Worm (Caenorhabditis elegans) whole organism, L1 larva: ENCODE measurements around the gene frpr-3.

ENCODE experiments used
- C04F5.9 ChIP-seq: sonication (generic microtip); optimal IDR thresholded peaks from 2 replicates; lab custom pipeline; 2016; ENCODE audit warnings: missing genetic modification characterization, missing compliant biosample characterization
- C34B4.2 ChIP-seq: sonication (generic microtip); optimal IDR thresholded peaks from 2 replicates; lab custom pipeline; 2017; ENCODE audit warnings: mild to moderate bottlenecking, missing genetic modification characterization, missing compliant biosample characterization
- F16B12.6 ChIP-seq: fragments of 150-350 bp; optimal IDR thresholded peaks from 2 replicates; lab custom pipeline; 2014; ENCODE audit warnings: missing biosample characterization, missing genetic modification characterization
- aha-1 ChIP-seq: fragments of 150-350 bp; optimal IDR thresholded peaks from 2 replicates; lab custom pipeline; 2014; ENCODE audit warnings: missing biosample characterization, missing genetic modification characterization
- alr-1 ChIP-seq: fragments of 200-800 bp; sonication (Bioruptor generic); optimal IDR thresholded peaks from 2 replicates; lab custom pipeline; 2018; ENCODE audit warnings: borderline replicate concordance, mild to moderate bottlenecking, missing genetic modification characterization, missing compliant biosample characterization
- ama-1 ChIP-seq: fragments of 150-350 bp; optimal IDR thresholded peaks from 2 replicates; lab custom pipeline; 2014
- blmp-1 ChIP-seq: fragments of 150-350 bp; optimal IDR thresholded peaks from 2 replicates; lab custom pipeline; 2014; ENCODE audit warnings: missing biosample characterization, missing genetic modification characterization
- ceh-82 ChIP-seq, 3 experiments: fragments of 150-350 bp in 1 of 3; sonication (generic microtip) in 2 of 3; optimal IDR thresholded peaks; 2 replicates each; lab custom pipeline; 2014 to 2017; ENCODE audit warnings: missing biosample characterization in 3 of 3, missing genetic modification characterization in 3 of 3
- ceh-88 ChIP-seq: fragments of 200-800 bp; sonication (Bioruptor generic); IDR thresholded peaks from 2 replicates; pipeline ENCODE4 v1.3.6; 2022; ENCODE audit warnings: missing genetic modification characterization, missing compliant biosample characterization
- ceh-90 ChIP-seq: sonication (generic microtip); optimal IDR thresholded peaks from 2 replicates; lab custom pipeline; 2016; ENCODE audit warnings: missing genetic modification characterization, missing compliant biosample characterization
- ces-1 ChIP-seq: fragments of 150-350 bp; optimal IDR thresholded peaks from 2 replicates; lab custom pipeline; 2014; ENCODE audit warnings: missing biosample characterization, missing genetic modification reagents, missing genetic modification characterization
- dpl-1 ChIP-seq, 3 experiments: fragments of 150-350 bp in 2 of 3; sonication (generic microtip) in 1 of 3; optimal IDR thresholded peaks; 2 replicates each; lab custom pipeline; 2014 to 2017; ENCODE audit warnings: missing biosample characterization in 3 of 3, missing genetic modification characterization in 3 of 3, missing genetic modification reagents in 3 of 3
- efl-3 ChIP-seq: fragments of 200-800 bp; sonication (Bioruptor generic); optimal IDR thresholded peaks from 2 replicates; lab custom pipeline; 2018; ENCODE audit warnings: mild to moderate bottlenecking, missing genetic modification characterization, missing compliant biosample characterization
- elt-2 ChIP-seq: sonication (generic microtip); optimal IDR thresholded peaks from 2 replicates; lab custom pipeline; 2016; ENCODE audit warnings: missing genetic modification characterization, mild to moderate bottlenecking, inconsistent platforms, missing compliant biosample characterization, missing genetic modification reagents
- elt-3 ChIP-seq, 6 experiments: fragments of 150-350 bp in 1 of 6; sonication (generic microtip); optimal IDR thresholded peaks; 2 replicates each; lab custom pipeline; 2017 to 2018; ENCODE audit warnings: missing biosample characterization in 6 of 6, missing genetic modification characterization in 6 of 6, inconsistent platforms in 1 of 6
- ets-5 ChIP-seq: fragments of 200-800 bp; sonication (Bioruptor generic); IDR thresholded peaks from 2 replicates; pipeline ENCODE4 v1.3.6; 2022; ENCODE audit warnings: missing genetic modification characterization, missing compliant biosample characterization
- fkh-10 ChIP-seq: sonication (generic microtip); optimal IDR thresholded peaks from 2 replicates; lab custom pipeline; 2017; ENCODE audit warnings: missing biosample characterization, missing genetic modification reagents, missing genetic modification characterization
- grh-1 ChIP-seq: fragments of 200-800 bp; sonication (Bioruptor generic); IDR thresholded peaks from 2 replicates; pipeline ENCODE4 v1.3.6; 2022; ENCODE audit warnings: missing genetic modification reagents, missing genetic modification characterization, missing compliant biosample characterization
- hlh-17 ChIP-seq: fragments of 200-800 bp; sonication (Bioruptor generic); optimal IDR thresholded peaks from 2 replicates; lab custom pipeline; 2018; ENCODE audit warnings: missing genetic modification characterization, mild to moderate bottlenecking, missing compliant biosample characterization, moderate library complexity, borderline replicate concordance
- hpl-2 ChIP-seq: fragments of 150-350 bp; optimal IDR thresholded peaks from 2 replicates; lab custom pipeline; 2014; ENCODE audit warnings: missing biosample characterization, missing genetic modification reagents, missing genetic modification characterization
- irx-1 ChIP-seq: sonication (generic microtip); optimal IDR thresholded peaks from 2 replicates; lab custom pipeline; 2016; ENCODE audit warnings: missing genetic modification characterization, missing compliant biosample characterization
- isw-1 ChIP-seq: fragments of 200-800 bp; sonication (Bioruptor generic); IDR thresholded peaks from 2 replicates; pipeline ENCODE4 v1.3.6; 2022; ENCODE audit warnings: missing genetic modification characterization, missing compliant biosample characterization
- lin-13 ChIP-seq: fragments of 150-350 bp; optimal IDR thresholded peaks from 2 replicates; lab custom pipeline; 2014; ENCODE audit warnings: missing biosample characterization, missing genetic modification reagents, missing genetic modification characterization
- lin-14 ChIP-seq: fragments of 200-800 bp; sonication (Bioruptor generic); optimal IDR thresholded peaks from 2 replicates; lab custom pipeline; 2018; ENCODE audit warnings: mild to moderate bottlenecking, missing genetic modification characterization, moderate library complexity, missing compliant biosample characterization
- lin-35 ChIP-seq, 2 experiments: fragments of 150-350 bp; optimal IDR thresholded peaks; 2 replicates each; lab custom pipeline; 2014; ENCODE audit warnings: missing biosample characterization in 2 of 2, missing genetic modification characterization in 2 of 2, missing genetic modification reagents in 2 of 2
- lir-3 ChIP-seq: sonication (generic microtip); optimal IDR thresholded peaks from 2 replicates; lab custom pipeline; 2016; ENCODE audit warnings: mild to moderate bottlenecking, missing genetic modification characterization, moderate library complexity, missing compliant biosample characterization; ENCODE audit not compliant: poor library complexity
- lsy-2 ChIP-seq, 2 experiments: fragments of 150-350 bp; optimal IDR thresholded peaks; 2 replicates each; lab custom pipeline; 2014; ENCODE audit warnings: missing biosample characterization in 2 of 2, missing genetic modification characterization in 2 of 2
- mef-2 ChIP-seq: fragments of 150-350 bp; optimal IDR thresholded peaks from 2 replicates; lab custom pipeline; 2014; ENCODE audit warnings: missing biosample characterization, missing genetic modification characterization
- mep-1 ChIP-seq: fragments of 150-350 bp; optimal IDR thresholded peaks from 2 replicates; lab custom pipeline; 2014; ENCODE audit warnings: missing biosample characterization, missing genetic modification characterization
- nhr-19 ChIP-seq: fragments of 200-800 bp; sonication (Bioruptor generic); conservative IDR thresholded peaks from 2 replicates; pipeline ENCODE4 v1.3.6; 2022; ENCODE audit warnings: missing genetic modification characterization, missing compliant biosample characterization
- nhr-20 ChIP-seq: sonication (generic microtip); optimal IDR thresholded peaks from 2 replicates; lab custom pipeline; 2016; ENCODE audit warnings: mild to moderate bottlenecking, missing genetic modification characterization, missing compliant biosample characterization
- nhr-237 ChIP-seq: fragments of 150-350 bp; optimal IDR thresholded peaks from 2 replicates; lab custom pipeline; 2014; ENCODE audit warnings: missing biosample characterization, missing genetic modification characterization
- nhr-28 ChIP-seq: fragments of 150-350 bp; optimal IDR thresholded peaks from 2 replicates; lab custom pipeline; 2014; ENCODE audit warnings: missing biosample characterization, missing genetic modification characterization
- nhr-47 ChIP-seq: sonication (generic microtip); optimal IDR thresholded peaks from 2 replicates; lab custom pipeline; 2016; ENCODE audit warnings: mild to moderate bottlenecking, missing genetic modification characterization, moderate library complexity, missing compliant biosample characterization
- nhr-71 ChIP-seq: sonication (generic microtip); optimal IDR thresholded peaks from 2 replicates; lab custom pipeline; 2016; ENCODE audit warnings: mild to moderate bottlenecking, missing genetic modification characterization, moderate library complexity, missing compliant biosample characterization
- nhr-77 ChIP-seq: fragments of 150-350 bp; optimal IDR thresholded peaks from 2 replicates; lab custom pipeline; 2014; ENCODE audit warnings: missing biosample characterization, missing genetic modification characterization
- nhr-84 ChIP-seq: sonication (generic microtip); optimal IDR thresholded peaks from 2 replicates; lab custom pipeline; 2017; ENCODE audit warnings: missing biosample characterization, missing genetic modification characterization
- nhr-85 ChIP-seq: sonication (generic microtip); peaks from one replicate; lab custom pipeline; 2016; ENCODE audit warnings: missing genetic modification characterization, inconsistent platforms, missing compliant biosample characterization
- nhr-90 ChIP-seq: sonication (generic microtip); optimal IDR thresholded peaks from 2 replicates; lab custom pipeline; 2016; ENCODE audit warnings: mild to moderate bottlenecking, missing genetic modification characterization, missing compliant biosample characterization; ENCODE audit not compliant: poor library complexity
- pag-3 ChIP-seq: sonication (generic microtip); optimal IDR thresholded peaks from 2 replicates; lab custom pipeline; 2017; ENCODE audit warnings: missing genetic modification characterization, mild to moderate bottlenecking, missing compliant biosample characterization, antibody characterized with exemption, borderline replicate concordance; ENCODE audit not compliant: insufficient read depth
- pqm-1 ChIP-seq: sonication (generic microtip); optimal IDR thresholded peaks from 3 replicates; lab custom pipeline; 2017; ENCODE audit warnings: missing biosample characterization, missing genetic modification characterization
- rnt-1 ChIP-seq: sonication (generic microtip); optimal IDR thresholded peaks from 2 replicates; lab custom pipeline; 2016; ENCODE audit warnings: mild to moderate bottlenecking, missing genetic modification characterization, moderate library complexity, missing compliant biosample characterization
- snu-23 ChIP-seq: sonication (generic microtip); optimal IDR thresholded peaks from 2 replicates; lab custom pipeline; 2016; ENCODE audit warnings: missing genetic modification characterization, missing compliant biosample characterization
- sup-37 ChIP-seq: fragments of 200-800 bp; sonication (Bioruptor generic); optimal IDR thresholded peaks from 2 replicates; lab custom pipeline; 2018; ENCODE audit warnings: mild to moderate bottlenecking, missing genetic modification characterization, missing compliant biosample characterization
- swsn-7 ChIP-seq: sonication (generic microtip); optimal IDR thresholded peaks from 2 replicates; lab custom pipeline; 2016; ENCODE audit warnings: missing genetic modification characterization, missing compliant biosample characterization
- unc-130 ChIP-seq: fragments of 150-350 bp; optimal IDR thresholded peaks from 2 replicates; lab custom pipeline; 2017; ENCODE audit warnings: missing biosample characterization, missing genetic modification characterization, inconsistent platforms
- unc-30 ChIP-seq: sonication (generic microtip); optimal IDR thresholded peaks from 2 replicates; lab custom pipeline; 2017; ENCODE audit warnings: missing biosample characterization, missing genetic modification characterization
- vab-15 ChIP-seq: sonication (generic microtip); optimal IDR thresholded peaks from 2 replicates; lab custom pipeline; 2017; ENCODE audit warnings: missing genotype, mild to moderate bottlenecking, missing genetic modification characterization, missing compliant biosample characterization
- zag-1 ChIP-seq: fragments of 150-350 bp; optimal IDR thresholded peaks from 2 replicates; lab custom pipeline; 2014; ENCODE audit warnings: missing biosample characterization, missing genetic modification characterization

Gene frpr-3

ce11 chrV:7754557-7754956, 16.5 kb upstream of the frpr-3 start, which contains the start of gene T05B11.4:
T05B11.4 (minus strand) TSS chrV:7754657.
- TF ChIP-seq unc-30 (tag; lab: Kevin White, UChicago) (no peak), grh-1 (GFP tag; lab: Robert Waterston, UW) (no peak), F16B12.6 (no peak), C04F5.9 (tag; lab: Kevin White, UChicago) (no peak), hlh-17 (GFP tag; lab: Kevin White, UChicago) (no peak), pqm-1 (tag; lab: Kevin White, UChicago) (no peak), blmp-1 (no peak), ces-1 (GFP tag; lab: Kevin White, UChicago) (no peak)
- TF ChIP-seq, all 84 proteins: peak for 0

DNA sequence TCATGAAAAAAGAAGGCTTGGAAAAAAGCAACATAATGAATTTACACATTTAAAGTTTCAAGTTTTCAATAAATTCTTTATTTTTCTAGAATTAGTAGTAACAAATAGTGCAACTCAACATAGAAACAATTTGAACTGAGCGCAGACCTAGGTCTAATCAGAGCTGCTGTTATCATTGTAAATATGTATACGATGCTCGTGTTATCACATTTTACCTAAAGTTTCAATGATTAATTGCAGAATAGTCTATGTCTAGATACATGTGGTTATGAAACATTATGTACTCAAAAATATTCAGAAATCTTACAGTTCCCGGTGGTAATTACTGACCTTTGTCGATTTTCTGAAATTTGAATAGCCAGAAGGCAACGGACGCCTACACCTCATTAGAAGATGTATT, 15.1 kb upstream of the frpr-3 start:
- TF ChIP-seq elt-2 (peak; percentile 38), C34B4.2 (tag; lab: Kevin White, UChicago) (no peak), ets-5 (GFP tag; lab: Robert Waterston, UW) (no peak), ama-1 (lab: Kevin White, UChicago) (no peak)

DNA sequence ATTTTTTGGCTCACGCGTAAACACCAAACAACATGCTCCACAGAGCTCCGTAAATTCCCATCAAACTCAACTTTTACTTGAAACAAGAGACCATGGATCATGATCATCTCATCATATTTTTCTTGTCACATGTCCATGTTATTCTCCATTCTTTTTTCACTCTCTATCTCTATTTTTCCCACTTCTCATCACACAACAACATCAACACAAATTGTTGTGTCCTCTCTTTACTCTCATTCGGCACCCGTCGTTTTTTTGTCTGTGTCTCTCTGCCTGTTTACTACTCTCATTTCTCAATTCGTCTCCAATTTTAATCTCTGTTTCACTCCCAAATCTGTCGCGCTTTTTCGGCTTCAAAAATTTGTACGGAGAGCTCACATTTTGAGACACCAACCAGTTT, 11.8 kb upstream of the frpr-3 start:
- TF ChIP-seq dpl-1 (GFP tag; optimal IDR thresholded peaks at IDR 0.05; lab: Kevin White, UChicago) (peak; percentile 31 to 59 (median 53)), nhr-77 (tag; lab: Kevin White, UChicago) (no peak), aha-1 (no peak), lin-35 (GFP tag; optimal IDR thresholded peaks at IDR 0.05; lab: Kevin White, UChicago) (peak; percentile 50 to 72), nhr-85 (tag; lab: Kevin White, UChicago) (peak; percentile 91), mef-2 (peak; percentile 16), nhr-84 (tag; lab: Kevin White, UChicago) (no peak), zag-1 (tag; lab: Kevin White, UChicago) (peak; percentile 13), ceh-82 (tag; optimal IDR thresholded peaks at IDR 0.05; lab: Kevin White, UChicago) (peak in 1 of 3 experiments; percentile 57), blmp-1 (peak; percentile 83), isw-1 (GFP tag; lab: Robert Waterston, UW) (peak; percentile 19; the same call in 1 of the 2 replicates), pag-3 (tag; lab: Kevin White, UChicago) (no peak), lsy-2 (tag; optimal IDR thresholded peaks at IDR 0.05; lab: Kevin White, UChicago) (peak; percentile 44 to 75), sup-37 (GFP tag; lab: Kevin White, UChicago) (no peak), swsn-7 (tag; lab: Kevin White, UChicago) (peak; percentile 39), snu-23 (GFP tag; lab: Kevin White, UChicago) (peak; percentile 89), vab-15 (peak; percentile 72), efl-3 (GFP tag; lab: Kevin White, UChicago) (no peak), lir-3 (tag; lab: Kevin White, UChicago) (peak; percentile 56), nhr-90 (no peak), ceh-90 (no peak), nhr-47 (tag; lab: Kevin White, UChicago) (peak; percentile 46), mep-1 (tag; lab: Kevin White, UChicago) (peak; percentile 72), nhr-20 (peak; percentile 84), lin-13 (peak; percentile 45), nhr-28 (no peak), ceh-88 (peak; percentile 49; the same call in 1 of the 2 replicates), rnt-1 (tag; lab: Kevin White, UChicago) (peak; percentile 61), nhr-71 (tag; lab: Kevin White, UChicago) (peak; percentile 86), nhr-237 (tag; lab: Kevin White, UChicago) (no peak), ama-1 (lab: Kevin White, UChicago) (no peak), lin-14 (GFP tag; lab: Kevin White, UChicago) (peak; percentile 97), alr-1 (tag; lab: Kevin White, UChicago) (no peak), elt-3 (tag; optimal IDR thresholded peaks at IDR 0.05; lab: Kevin White, UChicago) (peak in 3 of 6 experiments; percentile 7 to 61 (median 26)), hpl-2 (no peak), unc-130 (peak; percentile 44), nhr-19 (GFP tag; lab: Robert Waterston, UW) (peak; percentile 58), fkh-10 (GFP tag; lab: Kevin White, UChicago) (peak; percentile 24), irx-1 (peak; percentile 53)
